Fruit fly (Drosophila melanogaster): ENCODE results near the gene CG8891.

dm6 chr2L:4976988-4977551, 2.1 kb downstream of the CG8891 start, which contains the start of the genes Gmd and CG3792:
- TF ChIP-seq psq (optimal IDR thresholded peaks at IDR 0.05): no peak
- TF ChIP-seq EcR (GFP tag; optimal IDR thresholded peaks at IDR 0.05): no peak
